Fruit fly (Drosophila melanogaster) whole organism, adult: ENCODE data around the gene Cpr100A.

ENCODE experiments used
- CG11617 ChIP-seq: fragments of 200-800 bp; sonication (Bioruptor generic); optimal IDR thresholded peaks from 2 replicates; lab custom pipeline; 2017; ENCODE audit warnings: mild to moderate bottlenecking, missing biosample characterization, missing genetic modification reagents, missing genetic modification characterization
- CG12768 ChIP-seq: fragments of 200-800 bp; sonication (Bioruptor generic); optimal IDR thresholded peaks from 2 replicates; lab custom pipeline; 2017; ENCODE audit warnings: missing biosample characterization, missing genetic modification characterization, mild to moderate bottlenecking, moderate library complexity, missing genetic modification reagents
- CG14711 ChIP-seq: fragments of 200-800 bp; sonication (Bioruptor generic); optimal IDR thresholded peaks from 2 replicates; lab custom pipeline; 2018; ENCODE audit warnings: missing biosample characterization, mild to moderate bottlenecking, missing genetic modification characterization, moderate library complexity
- CG1620 ChIP-seq: fragments of 200-800 bp; sonication (Bioruptor generic); optimal IDR thresholded peaks from 2 replicates; lab custom pipeline; 2016; ENCODE audit warnings: missing biosample characterization, missing genetic modification characterization
- CG33017 ChIP-seq: fragments of 200-800 bp; sonication (Bioruptor generic); optimal IDR thresholded peaks from 2 replicates; lab custom pipeline; 2018; ENCODE audit warnings: missing biosample characterization, mild to moderate bottlenecking, missing genetic modification characterization, moderate library complexity
- CG5204 ChIP-seq: fragments of 200-800 bp; sonication (Bioruptor generic); optimal IDR thresholded peaks from 2 replicates; lab custom pipeline; 2016; ENCODE audit warnings: missing biosample characterization, missing genetic modification characterization
- CG7045 ChIP-seq: fragments of 200-800 bp; sonication (Bioruptor generic); optimal IDR thresholded peaks from 2 replicates; lab custom pipeline; 2017; ENCODE audit warnings: missing biosample characterization, mild to moderate bottlenecking, missing genetic modification characterization
- CG7101 ChIP-seq: fragments of 200-800 bp; sonication (Bioruptor generic); optimal IDR thresholded peaks from 2 replicates; lab custom pipeline; 2018; ENCODE audit warnings: missing biosample characterization, mild to moderate bottlenecking, missing genetic modification characterization, moderate library complexity
- Clk ChIP-seq: fragments of 200-800 bp; sonication (Bioruptor generic); optimal IDR thresholded peaks from 2 replicates; lab custom pipeline; 2017; ENCODE audit warnings: missing biosample characterization, missing genetic modification characterization
- Crg-1 ChIP-seq: fragments of 200-800 bp; sonication (Bioruptor generic); optimal IDR thresholded peaks from 2 replicates; lab custom pipeline; 2016; ENCODE audit warnings: missing biosample characterization, missing genetic modification characterization
- Hr96 ChIP-seq: fragments of 200-800 bp; sonication (Bioruptor generic); optimal IDR thresholded peaks from 2 replicates; lab custom pipeline; 2016; ENCODE audit warnings: missing biosample characterization, missing genetic modification characterization
- Mnt ChIP-seq: fragments of 200-800 bp; sonication (Bioruptor generic); optimal IDR thresholded peaks from 2 replicates; lab custom pipeline; 2016; ENCODE audit warnings: missing biosample characterization, mild to moderate bottlenecking, missing genetic modification characterization
- bab1 ChIP-seq: fragments of 200-800 bp; sonication (Bioruptor generic); optimal IDR thresholded peaks from 3 replicates; lab custom pipeline; 2019; ENCODE audit warnings: missing biosample characterization, mild to moderate bottlenecking, missing genetic modification characterization, moderate library complexity
- cic ChIP-seq: fragments of 200-800 bp; sonication (Bioruptor generic); optimal IDR thresholded peaks from 2 replicates; lab custom pipeline; 2017; ENCODE audit warnings: missing biosample characterization, mild to moderate bottlenecking, missing genetic modification characterization, moderate library complexity
- cnc ChIP-seq, 2 experiments: fragments of >200 bp; optimal IDR thresholded peaks; 2 replicates each; lab custom pipeline; 2017
- kay ChIP-seq: fragments of 200-800 bp; sonication (Bioruptor generic); peaks from one replicate; lab custom pipeline; 2016; ENCODE audit warnings: missing biosample characterization, missing genetic modification characterization, borderline replicate concordance
- ovo ChIP-seq: fragments of 200-800 bp; sonication (Bioruptor generic); optimal IDR thresholded peaks from 2 replicates; lab custom pipeline; 2016; ENCODE audit warnings: missing biosample characterization, missing genetic modification characterization
- pad ChIP-seq: fragments of 200-800 bp; sonication (Bioruptor generic); optimal IDR thresholded peaks from 3 replicates; lab custom pipeline; 2017; ENCODE audit warnings: missing biosample characterization, missing genetic modification characterization, mild to moderate bottlenecking, moderate library complexity, missing genetic modification reagents
- tj ChIP-seq: fragments of 200-800 bp; sonication (Bioruptor generic); optimal IDR thresholded peaks from 3 replicates; lab custom pipeline; 2017; ENCODE audit warnings: missing biosample characterization, mild to moderate bottlenecking, missing genetic modification characterization, moderate library complexity
- toe ChIP-seq: fragments of 200-800 bp; sonication (Bioruptor generic); optimal IDR thresholded peaks from 2 replicates; lab custom pipeline; 2016; ENCODE audit warnings: missing biosample characterization, missing genetic modification characterization

The Cpr100A gene

dm6 chr3R:30864465-30864864 lies 2.9 kb upstream of the Cpr100A start:
- TF ChIP-seq CG11617 (GFP tag; lab: Kevin White, UChicago) (no peak), toe (GFP tag; lab: Kevin White, UChicago) (no peak), CG5204 (no peak), ovo (GFP tag; lab: Kevin White, UChicago) (no peak), kay (GFP tag; lab: Kevin White, UChicago) (no peak), CG7101 (tag; lab: Kevin White, UChicago) (no peak), CG14711 (tag; lab: Kevin White, UChicago) (no peak), cnc (optimal IDR thresholded peaks at IDR 0.05; lab: Kevin White, UChicago) (no peak)

dm6 chr3R:30865365-30865770 lies 2.0 kb upstream of the Cpr100A start:
- TF ChIP-seq CG1620: no peak
- no peak for TF ChIP-seq CG12768 (GFP tag; lab: Kevin White, UChicago)
- TF ChIP-seq Hr96 (GFP tag; lab: Kevin White, UChicago): no peak

dm6 chr3R:30865883-30866282 lies 1.4 kb upstream of the Cpr100A start:
- no peak for TF ChIP-seq CG5204

DNA sequence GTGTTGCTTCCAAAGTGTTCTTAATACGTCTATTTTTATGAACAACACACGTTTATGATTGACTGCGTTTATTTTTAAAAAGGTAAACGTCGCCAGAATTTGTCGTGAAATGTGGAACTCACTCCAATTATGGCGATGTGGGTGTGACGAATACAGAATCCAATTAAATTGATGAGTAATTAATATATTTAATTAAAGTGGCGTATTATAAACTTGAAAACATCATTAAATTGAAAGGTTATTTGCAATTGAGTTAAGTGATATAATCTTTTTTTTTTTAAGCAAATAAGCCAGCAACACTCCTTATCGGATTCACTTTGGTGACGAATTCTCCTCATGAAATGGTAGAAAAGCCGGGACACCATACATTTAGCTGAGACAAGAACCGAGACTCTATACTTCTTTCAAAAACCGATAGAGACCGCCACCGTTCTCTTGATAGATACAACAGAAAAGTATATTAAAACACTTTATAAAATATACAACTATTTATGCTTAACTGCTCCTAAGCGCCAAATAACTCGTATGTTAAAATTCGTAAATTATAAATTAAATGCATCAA lies 3.1 kb downstream of the Cpr100A start:
- TF ChIP-seq Mnt (GFP tag; lab: Kevin White, UChicago): no peak
- no peak for TF ChIP-seq Crg-1 (GFP tag; lab: Kevin White, UChicago)
- TF ChIP-seq cnc (optimal IDR thresholded peaks at IDR 0.05; lab: Kevin White, UChicago): no peak
- no peak for TF ChIP-seq CG7101 (tag; lab: Kevin White, UChicago)
- TF ChIP-seq toe (GFP tag; lab: Kevin White, UChicago): no peak
- no peak for TF ChIP-seq CG7045 (GFP tag; lab: Kevin White, UChicago)
- no peak for TF ChIP-seq tj (GFP tag; lab: Kevin White, UChicago)

- no peak for TF ChIP-seq CG7101 (tag; lab: Kevin White, UChicago)
- TF ChIP-seq toe (GFP tag; lab: Kevin White, UChicago): no peak
- TF ChIP-seq CG12768 (GFP tag; lab: Kevin White, UChicago): no peak
- TF ChIP-seq CG11617 (GFP tag; lab: Kevin White, UChicago): no peak
- no peak for TF ChIP-seq Crg-1 (GFP tag; lab: Kevin White, UChicago)
- no peak for TF ChIP-seq cic (GFP tag; lab: Kevin White, UChicago)
- no peak for TF ChIP-seq Clk (GFP tag; lab: Kevin White, UChicago)
- TF ChIP-seq ovo (GFP tag; lab: Kevin White, UChicago): no peak
- TF ChIP-seq CG14711 (tag; lab: Kevin White, UChicago): no peak
- TF ChIP-seq bab1: no peak
- TF ChIP-seq pad (GFP tag; lab: Kevin White, UChicago): no peak
- no peak for TF ChIP-seq CG33017 (tag; lab: Kevin White, UChicago)
- no peak for TF ChIP-seq CG1620
- TF ChIP-seq CG7045 (GFP tag; lab: Kevin White, UChicago): no peak
- no peak for TF ChIP-seq tj (GFP tag; lab: Kevin White, UChicago)
These were observed 5.2 kb downstream of the Cpr100A start, which contains the start of gene CG15545 for dm6 chr3R:30872301-30873044. Gene CG15545, minus strand, starts transcription at chr3R:30872351.

dm6 chr3R:30874679-30875078 lies 7.4 kb downstream of the Cpr100A start:
- TF ChIP-seq CG7045 (GFP tag; lab: Kevin White, UChicago): no peak
- no peak for TF ChIP-seq bab1
- TF ChIP-seq CG1620: no peak
- TF ChIP-seq cnc (optimal IDR thresholded peaks at IDR 0.05; lab: Kevin White, UChicago): no peak
- TF ChIP-seq cic (GFP tag; lab: Kevin White, UChicago): no peak
- no peak for TF ChIP-seq CG7101 (tag; lab: Kevin White, UChicago)

DNA sequence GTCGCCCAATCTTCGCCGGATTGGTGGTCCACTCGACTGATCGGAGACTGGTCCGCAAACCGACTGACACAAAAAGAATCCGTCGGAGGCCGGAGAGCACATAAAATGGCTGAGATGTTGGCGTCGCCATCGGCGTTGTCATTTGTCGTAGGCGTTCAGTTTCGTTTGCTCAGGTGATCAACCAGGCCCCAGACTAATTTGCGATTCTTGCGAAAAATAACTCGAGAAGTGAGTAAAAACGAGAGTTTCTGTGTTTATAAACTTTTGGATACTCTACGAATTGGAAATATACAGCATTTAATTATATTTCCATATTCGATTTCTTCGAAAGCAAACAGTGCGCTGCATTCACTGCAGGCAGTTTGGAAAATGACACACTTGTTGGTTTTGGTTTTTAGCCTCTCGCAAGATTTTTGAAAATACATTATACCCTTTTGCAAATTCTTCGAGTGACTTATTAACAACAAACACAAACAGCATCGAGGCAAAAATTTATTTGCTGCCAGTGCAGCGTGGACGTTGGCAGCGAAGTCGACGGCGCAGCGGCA lies 8.9 kb downstream of the Cpr100A start, which contains the start of gene CG15546:
Gene CG15546 (minus strand): TSS at position 51 of the 548 bp plus-strand sequence.
- TF ChIP-seq Hr96 (GFP tag; lab: Kevin White, UChicago) (no peak), cnc (optimal IDR thresholded peaks at IDR 0.05; lab: Kevin White, UChicago) (no peak), tj (GFP tag; lab: Kevin White, UChicago) (peak; percentile 4), Clk (GFP tag; lab: Kevin White, UChicago) (no peak), CG12768 (GFP tag; lab: Kevin White, UChicago) (no peak), toe (GFP tag; lab: Kevin White, UChicago) (no peak), kay (GFP tag; lab: Kevin White, UChicago) (peak; percentile 15), Mnt (GFP tag; lab: Kevin White, UChicago) (no peak), Crg-1 (GFP tag; lab: Kevin White, UChicago) (no peak), ovo (GFP tag; lab: Kevin White, UChicago) (no peak), CG7045 (GFP tag; lab: Kevin White, UChicago) (peak; percentile 11), CG7101 (tag; lab: Kevin White, UChicago) (no peak), CG1620 (no peak), bab1 (no peak), CG14711 (tag; lab: Kevin White, UChicago) (no peak), CG5204 (no peak), pad (GFP tag; lab: Kevin White, UChicago) (no peak), CG33017 (tag; lab: Kevin White, UChicago) (no peak), CG11617 (GFP tag; lab: Kevin White, UChicago) (no peak), cic (GFP tag; lab: Kevin White, UChicago) (no peak)
